Worm (Caenorhabditis elegans) whole organism, early embryonic: ENCODE results near the gene set-23.
A peak's percentile ranks its signal among the peaks of the same experiment; 100 is the strongest.
"Not testable (repeated sequence)": the region's sequence is repeated elsewhere in the genome, so short reads cannot be mapped to it uniquely, and the experiment has no call there.

Experiments used
- B0310.2 ChIP-seq: sonication (generic microtip); optimal IDR thresholded peaks from 2 replicates; lab custom pipeline; 2016; ENCODE audit warnings: mild to moderate bottlenecking, missing genetic modification characterization, missing compliant biosample characterization
- F13C5.2 ChIP-seq: sonication (generic microtip); optimal IDR thresholded peaks from 2 replicates; lab custom pipeline; 2017; ENCODE audit warnings: mild to moderate bottlenecking, missing genetic modification characterization, inconsistent platforms, missing compliant biosample characterization
- aly-1 ChIP-seq: sonication (generic microtip); optimal IDR thresholded peaks from 2 replicates; lab custom pipeline; 2016; ENCODE audit warnings: missing genetic modification characterization, missing compliant biosample characterization
- ama-1 ChIP-seq: fragments of 150-350 bp; optimal IDR thresholded peaks from 2 replicates; lab custom pipeline; 2014
- ceh-13 ChIP-seq: fragments of 200-800 bp; sonication (Bioruptor generic); optimal IDR thresholded peaks from 2 replicates; lab custom pipeline; 2018; ENCODE audit warnings: mild to moderate bottlenecking, missing genetic modification characterization, missing compliant biosample characterization
- ceh-36 ChIP-seq: sonication (generic microtip); optimal IDR thresholded peaks from 2 replicates; lab custom pipeline; 2016; ENCODE audit warnings: missing genetic modification characterization, inconsistent platforms, missing compliant biosample characterization
- ets-7 ChIP-seq: sonication (generic microtip); optimal IDR thresholded peaks from 2 replicates; lab custom pipeline; 2016; ENCODE audit warnings: missing genotype, missing genetic modification characterization, missing compliant biosample characterization
- flt-1 ChIP-seq: fragments of 200-800 bp; sonication (Bioruptor generic); IDR thresholded peaks from 2 replicates; pipeline ENCODE4 v1.3.6; 2022; ENCODE audit warnings: missing genetic modification characterization, missing compliant biosample characterization
- hmbx-1 ChIP-seq: sonication (generic microtip); optimal IDR thresholded peaks from 2 replicates; lab custom pipeline; 2016; ENCODE audit warnings: mild to moderate bottlenecking, missing genetic modification characterization, missing compliant biosample characterization
- hmg-4 ChIP-seq: fragments of 200-800 bp; sonication (Bioruptor generic); optimal IDR thresholded peaks from 2 replicates; lab custom pipeline; 2018; ENCODE audit warnings: mild to moderate bottlenecking, missing genetic modification characterization, missing compliant biosample characterization
- hnd-1 ChIP-seq: sonication (generic microtip); optimal IDR thresholded peaks from 2 replicates; lab custom pipeline; 2016; ENCODE audit warnings: missing genetic modification characterization, missing compliant biosample characterization
- pes-1 ChIP-seq: fragments of 200-800 bp; sonication (Bioruptor generic); IDR thresholded peaks from 2 replicates; pipeline ENCODE4 v1.3.6; 2022; ENCODE audit warnings: missing genetic modification reagents, missing genetic modification characterization, missing compliant biosample characterization
- scrt-1 ChIP-seq: fragments of 200-800 bp; sonication (Bioruptor generic); IDR thresholded peaks from 2 replicates; pipeline ENCODE4 v1.3.6; 2022; ENCODE audit warnings: missing genetic modification characterization, missing compliant biosample characterization
- sea-1 ChIP-seq: fragments of 200-800 bp; sonication (Bioruptor generic); conservative IDR thresholded peaks from 2 replicates; pipeline ENCODE4 v1.3.6; 2022; ENCODE audit warnings: missing genetic modification characterization, missing compliant biosample characterization
- tbx-11 ChIP-seq: fragments of 200-800 bp; sonication (Bioruptor generic); IDR thresholded peaks from 2 replicates; pipeline ENCODE4 v1.3.6; 2022; ENCODE audit warnings: missing genetic modification characterization, missing compliant biosample characterization
- tbx-37 ChIP-seq: fragments of 200-800 bp; sonication (Bioruptor generic); conservative IDR thresholded peaks from 2 replicates; pipeline ENCODE4 v1.3.6; 2022; ENCODE audit warnings: missing genetic modification reagents, missing genetic modification characterization, missing compliant biosample characterization
- tra-4 ChIP-seq: sonication (generic microtip); optimal IDR thresholded peaks from 2 replicates; lab custom pipeline; 2017; ENCODE audit warnings: missing genetic modification characterization, missing compliant biosample characterization

The set-23 gene

DNA sequence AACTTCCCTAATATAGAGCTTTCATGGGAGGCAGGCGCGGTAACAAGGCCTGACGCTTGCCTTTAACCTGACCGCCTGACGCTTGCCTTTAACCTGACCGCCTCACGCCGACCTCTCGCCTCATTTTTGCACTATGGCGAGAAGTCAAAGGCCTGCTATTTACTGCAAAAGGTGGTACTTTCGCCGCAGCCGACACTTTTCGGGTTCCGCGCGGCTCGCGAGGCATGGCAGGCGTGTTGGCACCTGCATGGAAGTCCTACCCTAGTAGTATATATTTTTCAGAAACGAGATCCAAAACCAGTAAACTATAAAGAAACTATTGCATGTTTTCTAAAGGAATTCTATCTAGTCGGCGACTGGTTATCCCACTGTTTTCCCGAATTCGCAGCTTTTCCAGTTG, 27.3 kb downstream of the set-23 start:
- TF ChIP-seq tra-4 (no peak), scrt-1 (GFP tag; lab: Robert Waterston, UW) (no peak), ceh-36 (tag; lab: Kevin White, UChicago) (no peak), ets-7 (tag; lab: Kevin White, UChicago) (no peak), hmg-4 (GFP tag; lab: Kevin White, UChicago) (no peak), sea-1 (GFP tag; lab: Robert Waterston, UW) (no peak), ama-1 (no peak)

DNA sequence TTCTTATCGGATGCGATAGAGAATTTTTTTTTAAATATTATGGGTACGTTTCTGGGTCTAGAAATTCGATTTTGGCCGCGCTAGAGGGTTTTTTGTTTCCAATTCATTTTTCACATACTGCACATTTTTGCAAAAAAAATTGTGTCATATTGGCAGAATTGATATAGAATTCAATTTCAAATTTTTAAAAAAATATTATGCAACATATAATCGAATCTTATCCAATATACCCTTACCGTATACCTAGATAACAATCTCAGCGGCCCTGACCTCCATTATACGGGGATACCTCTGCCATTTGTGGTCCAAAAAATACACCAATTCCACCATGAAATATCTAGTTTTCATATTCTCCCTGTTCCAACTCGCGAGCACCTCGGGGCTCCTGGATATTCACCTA, 30.2 kb downstream of the set-23 start, which contains the start of gene cpg-24:
TSS of gene cpg-24 (plus strand) at position 301 of the 400 bp plus-strand sequence.
- TF ChIP-seq tra-4 (no peak), hmg-4 (GFP tag; lab: Kevin White, UChicago) (no peak), tbx-11 (GFP tag; lab: Robert Waterston, UW) (no peak), ceh-13 (GFP tag; lab: Kevin White, UChicago) (no peak), sea-1 (GFP tag; lab: Robert Waterston, UW) (no peak), ama-1 (no peak), tbx-37 (no peak), aly-1 (tag; lab: Kevin White, UChicago) (no peak), ceh-36 (tag; lab: Kevin White, UChicago) (no peak), scrt-1 (GFP tag; lab: Robert Waterston, UW) (no peak), pes-1 (GFP tag; lab: Robert Waterston, UW) (no peak), hnd-1 (tag; lab: Kevin White, UChicago) (no peak), B0310.2 (no peak), flt-1 (GFP tag; lab: Robert Waterston, UW) (no peak)

ce11 chrIV:1632593-1632992, 31.1 kb downstream of the set-23 start:
- TF ChIP-seq flt-1 (GFP tag; lab: Robert Waterston, UW) (no peak), scrt-1 (GFP tag; lab: Robert Waterston, UW) (no peak), ceh-36 (tag; lab: Kevin White, UChicago) (peak; percentile 78), tbx-11 (GFP tag; lab: Robert Waterston, UW) (no peak), hmbx-1 (no peak), ets-7 (tag; lab: Kevin White, UChicago) (no peak), ama-1 (no peak)

DNA sequence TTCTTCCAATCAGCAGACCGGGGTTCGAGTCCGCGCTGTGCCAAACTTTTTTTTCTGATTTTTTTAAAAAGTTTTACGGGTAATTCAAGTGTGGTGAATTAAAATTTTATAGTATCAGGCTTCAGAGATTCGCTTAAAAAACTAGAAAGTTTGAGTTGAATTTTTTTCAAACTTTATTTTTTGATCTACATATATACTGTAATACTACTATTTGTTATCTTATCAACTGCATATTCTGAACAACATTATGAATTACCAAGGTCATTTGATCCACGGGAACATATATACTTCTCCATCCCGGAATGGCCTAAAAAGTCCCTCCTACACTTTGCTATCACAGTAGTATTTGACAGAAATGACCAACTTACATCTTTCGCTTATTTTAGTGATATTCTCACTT, 32.0 kb downstream of the set-23 start, which contains the start of gene Y41D4B.6:
TSS of gene Y41D4B.6 (plus strand) at position 301 of the 400 bp plus-strand sequence.
- no peak for TF ChIP-seq hmg-4 (GFP tag; lab: Kevin White, UChicago)
- TF ChIP-seq tbx-11 (GFP tag; lab: Robert Waterston, UW) = no peak
- no peak for TF ChIP-seq F13C5.2 (tag; lab: Kevin White, UChicago)
- no peak for TF ChIP-seq pes-1 (GFP tag; lab: Robert Waterston, UW)
- no peak for TF ChIP-seq tra-4
- no peak for TF ChIP-seq flt-1 (GFP tag; lab: Robert Waterston, UW)
- no peak for TF ChIP-seq ceh-36 (tag; lab: Kevin White, UChicago)
- no peak for TF ChIP-seq hnd-1 (tag; lab: Kevin White, UChicago)
- TF ChIP-seq hmbx-1 = no peak
- TF ChIP-seq ets-7 (tag; lab: Kevin White, UChicago) = no peak
- TF ChIP-seq B0310.2 = no peak
- TF ChIP-seq aly-1 (tag; lab: Kevin White, UChicago) = no peak
- no peak for TF ChIP-seq tbx-37
- no peak for TF ChIP-seq ama-1

- TF ChIP-seq flt-1 (GFP tag; lab: Robert Waterston, UW) (no peak), B0310.2 (no peak), hmbx-1 (no peak), tra-4 (no peak), aly-1 (tag; lab: Kevin White, UChicago) (no peak), F13C5.2 (tag; lab: Kevin White, UChicago) (no peak), ceh-36 (tag; lab: Kevin White, UChicago) (no peak), ceh-13 (GFP tag; lab: Kevin White, UChicago) (no peak)
Observed at ce11 chrIV:1637333-1637732, 35.9 kb downstream of the set-23 start.

ce11 chrIV:1645198-1645597, 43.7 kb downstream of the set-23 start, which contains the start of gene nhr-274:
Gene nhr-274, minus strand, starts transcription at chrIV:1645298.
- TF ChIP-seq hnd-1 (tag; lab: Kevin White, UChicago); sea-1 (GFP tag; lab: Robert Waterston, UW); pes-1 (GFP tag; lab: Robert Waterston, UW): not testable (repeated sequence)

- no peak for TF ChIP-seq ceh-13 (GFP tag; lab: Kevin White, UChicago)
- no peak for TF ChIP-seq ceh-36 (tag; lab: Kevin White, UChicago)
- TF ChIP-seq sea-1 (GFP tag; lab: Robert Waterston, UW) = no peak
- TF ChIP-seq scrt-1 (GFP tag; lab: Robert Waterston, UW) = no peak
- no peak for TF ChIP-seq flt-1 (GFP tag; lab: Robert Waterston, UW)
- no peak for TF ChIP-seq pes-1 (GFP tag; lab: Robert Waterston, UW)
- no peak for TF ChIP-seq B0310.2
- no peak for TF ChIP-seq tbx-37
- TF ChIP-seq aly-1 (tag; lab: Kevin White, UChicago) = no peak
- no peak for TF ChIP-seq tra-4
- no peak for TF ChIP-seq ets-7 (tag; lab: Kevin White, UChicago)
- no peak for TF ChIP-seq hnd-1 (tag; lab: Kevin White, UChicago)
- no peak for TF ChIP-seq hmg-4 (GFP tag; lab: Kevin White, UChicago)
- TF ChIP-seq hmbx-1 = no peak
- TF ChIP-seq F13C5.2 (tag; lab: Kevin White, UChicago) = no peak
- no peak for TF ChIP-seq ama-1
- no peak for TF ChIP-seq tbx-11 (GFP tag; lab: Robert Waterston, UW)
Observed at ce11 chrIV:1649349-1649748, 47.9 kb downstream of the set-23 start.

DNA sequence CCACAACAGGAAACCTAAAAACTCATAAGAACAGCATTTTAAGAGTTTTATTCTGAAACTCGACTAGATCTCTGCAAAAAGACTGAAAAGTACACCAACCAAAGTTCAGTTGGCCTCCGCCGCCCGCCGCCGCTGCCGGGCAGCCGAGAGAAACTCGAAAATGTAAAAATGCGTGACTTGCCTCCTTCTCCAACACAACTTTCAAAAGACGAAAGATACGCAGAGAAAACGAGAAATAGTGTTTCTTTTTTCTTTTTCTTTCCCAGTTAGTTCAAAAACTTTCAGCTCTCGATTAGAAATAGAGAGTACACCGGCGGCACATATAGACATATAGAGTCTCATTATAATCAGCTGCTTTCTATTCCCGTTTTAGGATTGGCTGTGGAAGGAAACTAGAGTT, 48.3 kb downstream of the set-23 start:
- TF ChIP-seq sea-1 (GFP tag; lab: Robert Waterston, UW) (no peak), flt-1 (GFP tag; lab: Robert Waterston, UW) (no peak), hmbx-1 (no peak), ceh-13 (GFP tag; lab: Kevin White, UChicago) (no peak), ama-1 (no peak), ets-7 (tag; lab: Kevin White, UChicago) (no peak), pes-1 (GFP tag; lab: Robert Waterston, UW) (no peak), ceh-36 (tag; lab: Kevin White, UChicago) (no peak), B0310.2 (no peak), scrt-1 (GFP tag; lab: Robert Waterston, UW) (no peak), F13C5.2 (tag; lab: Kevin White, UChicago) (no peak), hnd-1 (tag; lab: Kevin White, UChicago) (no peak), tra-4 (no peak)
